Fruit fly (Drosophila melanogaster) whole organism, adult: ENCODE results near the gene CG18788.

Experiments
- CG33017 ChIP-seq: fragments of 200-800 bp; sonication (Bioruptor generic); optimal IDR thresholded peaks from 2 replicates; lab custom pipeline; 2018; ENCODE audit warnings: missing biosample characterization, mild to moderate bottlenecking, missing genetic modification characterization, moderate library complexity
- toe ChIP-seq: fragments of 200-800 bp; sonication (Bioruptor generic); optimal IDR thresholded peaks from 2 replicates; lab custom pipeline; 2016; ENCODE audit warnings: missing biosample characterization, missing genetic modification characterization

DNA sequence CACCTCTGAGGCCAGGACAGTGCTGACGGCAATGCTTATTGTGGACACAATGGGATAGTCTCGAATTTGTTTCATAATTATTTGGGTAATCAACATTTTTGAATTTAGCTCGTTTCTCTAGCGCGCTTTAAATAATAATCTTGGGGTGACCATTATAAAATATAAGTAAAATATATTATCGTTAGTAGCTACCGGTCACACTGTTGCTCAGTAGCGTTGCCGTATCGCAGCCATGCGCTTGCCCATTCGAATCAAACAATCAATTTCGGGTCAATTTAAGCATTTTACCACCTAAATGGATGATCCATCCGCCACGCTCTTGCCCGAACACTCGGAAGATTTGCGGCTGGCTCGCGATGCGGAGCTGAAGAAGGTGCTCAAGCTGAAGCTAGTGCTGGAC lies 44.3 kb upstream of the CG18788 start, which contains the start of the genes zuc and dgt2:
- TF ChIP-seq toe (GFP tag; lab: Kevin White, UChicago), result no peak
- no peak for TF ChIP-seq CG33017
